Worm (Caenorhabditis elegans) whole organism, mixed stage, embryonic: ENCODE results near the gene srw-86.
A peak's percentile ranks its signal among the peaks of the same experiment; 100 is the strongest.

Experiments
- M03D4.4 ChIP-seq: sonication (generic microtip); optimal IDR thresholded peaks from 2 replicates; lab custom pipeline; 2017; ENCODE audit warnings: mild to moderate bottlenecking, missing genetic modification characterization, missing compliant biosample characterization
- bed-3 ChIP-seq: fragments of 200-800 bp; sonication (Bioruptor generic); optimal IDR thresholded peaks from 3 replicates; lab custom pipeline; 2018; ENCODE audit warnings: mild to moderate bottlenecking, missing genetic modification characterization, moderate library complexity, missing compliant biosample characterization
- blmp-1 ChIP-seq: fragments of 150-350 bp; optimal IDR thresholded peaks from 2 replicates; lab custom pipeline; 2014; ENCODE audit warnings: missing biosample characterization, missing genetic modification characterization
- ceh-39 ChIP-seq: fragments of 150-350 bp; optimal IDR thresholded peaks from 2 replicates; lab custom pipeline; 2014; ENCODE audit warnings: missing biosample characterization, missing genetic modification characterization
- ceh-83 ChIP-seq: fragments of 200-800 bp; sonication (Bioruptor generic); optimal IDR thresholded peaks from 2 replicates; lab custom pipeline; 2018; ENCODE audit warnings: mild to moderate bottlenecking, missing genetic modification characterization, missing compliant biosample characterization
- ces-1 ChIP-seq: fragments of 150-350 bp; optimal IDR thresholded peaks from 2 replicates; lab custom pipeline; 2014; ENCODE audit warnings: missing biosample characterization, missing genetic modification reagents, missing genetic modification characterization
- cnd-1 ChIP-seq: fragments of 200-800 bp; sonication (Bioruptor generic); optimal IDR thresholded peaks from 2 replicates; lab custom pipeline; 2018; ENCODE audit warnings: mild to moderate bottlenecking, missing genetic modification characterization, missing compliant biosample characterization
- drap-1 ChIP-seq: fragments of 200-800 bp; sonication (Bioruptor generic); optimal IDR thresholded peaks from 3 replicates; lab custom pipeline; 2018; ENCODE audit warnings: mild to moderate bottlenecking, missing genetic modification characterization, missing compliant biosample characterization
- elt-1 ChIP-seq: sonication (generic microtip); optimal IDR thresholded peaks from 2 replicates; lab custom pipeline; 2017; ENCODE audit warnings: missing genetic modification characterization, mild to moderate bottlenecking, missing compliant biosample characterization, antibody characterized with exemption, moderate library complexity, borderline replicate concordance; ENCODE audit not compliant: insufficient read depth
- elt-3 ChIP-seq: fragments of 150-350 bp; optimal IDR thresholded peaks from 2 replicates; lab custom pipeline; 2014; ENCODE audit warnings: missing biosample characterization, missing genetic modification characterization
- flh-1 ChIP-seq: fragments of 200-800 bp; sonication (Bioruptor generic); optimal IDR thresholded peaks from 2 replicates; lab custom pipeline; 2018; ENCODE audit warnings: mild to moderate bottlenecking, missing genetic modification characterization, moderate library complexity, missing compliant biosample characterization
- ham-2 ChIP-seq: fragments of 200-800 bp; sonication (Bioruptor generic); optimal IDR thresholded peaks from 2 replicates; lab custom pipeline; 2018; ENCODE audit warnings: mild to moderate bottlenecking, missing genetic modification characterization, missing compliant biosample characterization
- hlh-1 ChIP-seq: fragments of 150-350 bp; optimal IDR thresholded peaks from 2 replicates; lab custom pipeline; 2014; ENCODE audit warnings: missing biosample characterization, missing genetic modification reagents, missing genetic modification characterization
- lin-32 ChIP-seq: fragments of 200-800 bp; sonication (Bioruptor generic); optimal IDR thresholded peaks from 2 replicates; lab custom pipeline; 2018; ENCODE audit warnings: mild to moderate bottlenecking, missing genetic modification characterization, missing compliant biosample characterization
- lsy-2 ChIP-seq: fragments of 150-350 bp; optimal IDR thresholded peaks from 2 replicates; lab custom pipeline; 2014; ENCODE audit warnings: missing biosample characterization, missing genetic modification characterization
- mab-5 ChIP-seq: fragments of 150-350 bp; optimal IDR thresholded peaks from 2 replicates; lab custom pipeline; 2014; ENCODE audit warnings: missing biosample characterization, missing genetic modification characterization
- mep-1 ChIP-seq: fragments of 150-350 bp; optimal IDR thresholded peaks from 2 replicates; lab custom pipeline; 2017; ENCODE audit warnings: missing biosample characterization, missing genetic modification reagents, missing genetic modification characterization, inconsistent platforms
- mls-2 ChIP-seq: sonication (generic microtip); optimal IDR thresholded peaks from 2 replicates; lab custom pipeline; 2016; ENCODE audit warnings: mild to moderate bottlenecking, missing genetic modification characterization, moderate library complexity, missing compliant biosample characterization
- nhr-12 ChIP-seq: fragments of 150-350 bp; optimal IDR thresholded peaks from 2 replicates; lab custom pipeline; 2014; ENCODE audit warnings: missing biosample characterization, missing genetic modification characterization
- nhr-237 ChIP-seq: fragments of 150-350 bp; optimal IDR thresholded peaks from 2 replicates; lab custom pipeline; 2014; ENCODE audit warnings: missing biosample characterization, missing genetic modification characterization
- nhr-28 ChIP-seq: fragments of 150-350 bp; optimal IDR thresholded peaks from 2 replicates; lab custom pipeline; 2014; ENCODE audit warnings: missing biosample characterization, missing genetic modification characterization
- nhr-76 ChIP-seq: sonication (generic microtip); optimal IDR thresholded peaks from 2 replicates; lab custom pipeline; 2017; ENCODE audit warnings: missing biosample characterization, missing genetic modification characterization
- pha-4 ChIP-seq: fragments of 150-350 bp; optimal IDR thresholded peaks from 2 replicates; lab custom pipeline; 2018; ENCODE audit warnings: missing biosample characterization, missing genetic modification reagents, missing genetic modification characterization
- sem-2 ChIP-seq: fragments of 200-800 bp; sonication (Bioruptor generic); optimal IDR thresholded peaks from 2 replicates; lab custom pipeline; 2018; ENCODE audit warnings: mild to moderate bottlenecking, missing genetic modification characterization, missing compliant biosample characterization
- snpc-4 ChIP-seq: fragments of 150-350 bp; optimal IDR thresholded peaks from 2 replicates; lab custom pipeline; 2014; ENCODE audit warnings: missing biosample characterization, missing genetic modification characterization
- sptf-1 ChIP-seq: sonication (generic microtip); optimal IDR thresholded peaks from 2 replicates; lab custom pipeline; 2017; ENCODE audit warnings: mild to moderate bottlenecking, missing genetic modification characterization, moderate library complexity, missing compliant biosample characterization
- tbx-8 ChIP-seq: fragments of 200-800 bp; sonication (Bioruptor generic); optimal IDR thresholded peaks from 2 replicates; lab custom pipeline; 2018; ENCODE audit warnings: mild to moderate bottlenecking, missing genetic modification characterization, moderate library complexity, missing compliant biosample characterization
- unc-120 ChIP-seq: sonication (generic microtip); optimal IDR thresholded peaks from 2 replicates; lab custom pipeline; 2017; ENCODE audit warnings: missing genetic modification characterization, missing compliant biosample characterization; ENCODE audit not compliant: poor library complexity, severe bottlenecking
- unc-62 ChIP-seq: fragments of 150-350 bp; optimal IDR thresholded peaks from 2 replicates; lab custom pipeline; 2014; ENCODE audit warnings: missing biosample characterization, missing genetic modification reagents, missing genetic modification characterization
- zip-8 ChIP-seq: fragments of 150-350 bp; optimal IDR thresholded peaks from 2 replicates; lab custom pipeline; 2014; ENCODE audit warnings: missing biosample characterization, missing genetic modification characterization
- ztf-11 ChIP-seq: fragments of 150-350 bp; optimal IDR thresholded peaks from 2 replicates; lab custom pipeline; 2014; ENCODE audit warnings: missing biosample characterization, missing genetic modification characterization

The srw-86 gene

DNA sequence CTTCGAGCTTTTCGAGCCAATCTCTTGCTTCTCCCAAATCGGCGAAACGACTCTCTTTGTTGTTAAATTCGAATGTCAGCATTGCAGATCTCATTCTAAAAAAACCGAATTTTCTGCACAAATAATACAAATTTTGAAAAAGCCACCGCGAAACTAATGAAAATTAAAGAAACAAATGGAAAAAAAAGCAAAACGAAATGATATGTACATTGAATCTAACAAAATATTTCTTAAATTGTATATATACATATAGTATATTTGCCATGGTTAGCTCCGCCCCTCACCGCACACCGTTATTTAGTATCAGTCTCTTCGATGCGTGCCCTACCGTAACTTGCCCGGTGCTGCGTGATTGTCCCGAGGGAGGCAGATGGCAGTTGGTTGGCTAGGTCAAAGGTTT is at the start of gene srw-86:
srw-86 (minus strand) TSS at position 101 of the 400 bp plus-strand sequence.
- TF ChIP-seq unc-62 (GFP tag; lab: Kevin White, UChicago) = no peak
- TF ChIP-seq flh-1 (GFP tag; lab: Kevin White, UChicago) = no peak
- TF ChIP-seq unc-120 (tag; lab: Kevin White, UChicago) = no peak
- TF ChIP-seq elt-1 (tag; lab: Kevin White, UChicago) = no peak
- no peak for TF ChIP-seq nhr-76
- no peak for TF ChIP-seq tbx-8
- no peak for TF ChIP-seq nhr-28 (tag; lab: Kevin White, UChicago)
- TF ChIP-seq lin-32 = no peak
- TF ChIP-seq hlh-1 (tag; lab: Kevin White, UChicago) = no peak
- no peak for TF ChIP-seq lsy-2
- TF ChIP-seq elt-3 (tag; lab: Kevin White, UChicago) = no peak
- no peak for TF ChIP-seq snpc-4 (tag; lab: Kevin White, UChicago)
- TF ChIP-seq M03D4.4 (tag; lab: Kevin White, UChicago) = no peak
- no peak for TF ChIP-seq ceh-39 (tag; lab: Kevin White, UChicago)
- no peak for TF ChIP-seq sem-2 (GFP tag; lab: Kevin White, UChicago)
- no peak for TF ChIP-seq blmp-1
- TF ChIP-seq ceh-83 (GFP tag; lab: Kevin White, UChicago) = no peak
- TF ChIP-seq ham-2 (GFP tag; lab: Kevin White, UChicago) = no peak
- TF ChIP-seq bed-3 (GFP tag; lab: Kevin White, UChicago) = no peak
- no peak for TF ChIP-seq sptf-1 (tag; lab: Kevin White, UChicago)

DNA sequence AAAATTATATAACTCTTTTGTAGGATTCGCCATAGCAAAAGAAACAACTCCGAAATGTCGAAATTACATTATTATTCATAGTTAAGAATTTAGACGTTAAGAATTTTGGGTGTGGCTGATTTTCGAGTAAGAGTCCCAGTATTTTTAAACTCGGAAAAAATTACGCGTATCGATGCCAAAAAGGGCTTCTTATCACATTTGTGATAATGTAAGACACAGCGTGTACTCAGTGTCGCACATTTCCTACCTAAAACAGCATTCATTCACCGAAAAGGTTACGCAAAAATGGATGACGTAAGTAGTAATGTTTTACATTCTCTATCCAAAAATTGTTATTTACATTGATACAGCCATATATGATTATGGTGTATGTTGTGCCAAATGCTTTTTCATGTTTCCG is 49.0 kb upstream of the srw-86 start, which contains the start of gene M04C3.5:
M04C3.5 (plus strand) TSS at position 190 of the 400 bp plus-strand sequence.
- no peak for TF ChIP-seq cnd-1 (tag; lab: Kevin White, UChicago)

DNA sequence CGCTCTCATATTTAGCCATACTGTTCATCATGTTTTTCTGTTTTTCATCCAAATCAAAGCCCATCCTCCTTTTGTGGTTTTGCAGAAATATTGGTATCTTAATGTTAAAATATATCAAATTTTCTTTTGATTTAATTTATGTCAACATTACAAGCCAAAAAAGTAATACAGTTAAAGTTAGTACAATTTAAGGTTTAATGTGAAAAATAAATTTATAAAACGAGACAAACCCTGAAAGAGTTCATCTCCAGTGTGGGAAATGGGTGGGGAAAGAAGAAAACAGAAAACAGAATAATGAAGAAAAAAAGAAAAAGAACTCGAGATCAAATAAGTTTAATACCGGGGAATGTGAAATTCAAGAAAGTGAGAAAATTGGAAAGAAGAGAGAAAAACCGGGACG is 48.3 kb upstream of the srw-86 start, which contains the start of gene M04C3.2:
M04C3.2 (minus strand) TSS at position 101 of the 400 bp plus-strand sequence.
- TF ChIP-seq sem-2 (GFP tag; lab: Kevin White, UChicago) (no peak), lin-32 (no peak), ceh-39 (tag; lab: Kevin White, UChicago) (no peak), mls-2 (tag; lab: Kevin White, UChicago) (no peak), nhr-28 (tag; lab: Kevin White, UChicago) (no peak)

DNA sequence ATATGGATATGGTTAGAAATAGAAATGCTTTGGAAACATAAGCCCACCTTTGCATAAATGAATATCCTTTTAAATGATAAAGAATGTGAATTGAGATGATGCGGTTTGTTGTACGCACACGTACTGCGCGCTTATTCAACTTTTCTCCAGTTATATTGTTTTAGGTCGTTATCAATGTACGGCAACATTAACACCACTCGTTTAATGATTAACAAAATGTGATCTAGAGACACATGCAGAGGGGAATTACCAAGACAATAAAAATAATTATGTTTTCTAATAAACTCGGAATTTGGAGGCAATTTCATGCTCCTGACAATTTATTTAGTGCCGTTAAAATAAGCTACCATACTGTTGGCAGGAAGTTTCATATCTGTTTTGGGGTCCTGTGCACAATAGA is 44.9 kb upstream of the srw-86 start, which contains the start of gene M04C3.1:
M04C3.1 (minus strand) TSS at position 164 of the 400 bp plus-strand sequence.
- TF ChIP-seq sem-2 (GFP tag; lab: Kevin White, UChicago) (no peak), sptf-1 (tag; lab: Kevin White, UChicago) (no peak), blmp-1 (no peak), mab-5 (tag; lab: Kevin White, UChicago) (no peak), unc-62 (GFP tag; lab: Kevin White, UChicago) (no peak), M03D4.4 (tag; lab: Kevin White, UChicago) (no peak), ceh-83 (GFP tag; lab: Kevin White, UChicago) (no peak), unc-120 (tag; lab: Kevin White, UChicago) (no peak), mls-2 (tag; lab: Kevin White, UChicago) (no peak), nhr-28 (tag; lab: Kevin White, UChicago) (no peak), pha-4 (tag; lab: Kevin White, UChicago) (no peak)

DNA sequence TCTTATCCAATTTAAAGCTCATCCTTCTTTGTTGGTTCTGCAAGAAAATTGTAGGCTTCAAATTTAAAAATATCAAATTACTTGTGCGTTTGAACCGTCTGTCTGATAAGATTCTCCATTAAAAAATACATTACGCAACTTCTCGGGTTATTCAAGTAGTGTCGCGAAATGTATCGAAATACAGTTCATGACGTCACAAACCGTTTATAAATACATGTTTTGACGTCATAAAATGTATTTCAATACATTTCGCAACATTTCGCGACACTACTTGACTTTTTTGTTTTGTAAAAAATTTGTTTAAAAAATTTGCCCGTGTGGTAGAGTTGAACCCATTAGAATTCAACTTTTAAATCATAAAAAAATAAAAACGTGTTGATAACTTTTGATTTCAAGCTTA is 43.1 kb upstream of the srw-86 start:
- TF ChIP-seq zip-8 (tag; lab: Kevin White, UChicago) (peak; percentile 76), nhr-76 (no peak), bed-3 (GFP tag; lab: Kevin White, UChicago) (no peak), nhr-237 (tag; lab: Kevin White, UChicago) (no peak)

DNA sequence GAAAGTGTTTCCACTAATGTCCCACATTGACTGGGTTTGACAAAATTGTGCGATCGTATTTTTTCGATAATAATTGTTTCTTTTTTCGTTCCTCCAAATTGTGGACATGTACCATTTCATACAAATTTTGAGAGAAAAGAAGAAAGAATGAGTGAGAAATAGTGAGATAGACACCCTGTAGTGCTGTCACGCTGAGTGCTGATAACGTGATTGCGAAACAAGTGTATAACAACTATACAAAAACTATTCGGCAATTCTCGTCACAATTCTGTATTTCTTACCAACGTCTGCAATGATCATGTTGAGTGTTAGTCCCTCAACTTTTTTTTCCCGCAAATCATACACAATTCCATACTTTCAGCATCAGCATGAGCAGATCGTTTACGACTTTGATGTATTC is 35.8 kb upstream of the srw-86 start, which contains the start of gene C25F9.14:
C25F9.14 (plus strand) TSS at position 178 of the 400 bp plus-strand sequence.
- TF ChIP-seq mep-1 = no peak
- TF ChIP-seq nhr-12 (tag; lab: Kevin White, UChicago) = no peak
- no peak for TF ChIP-seq M03D4.4 (tag; lab: Kevin White, UChicago)
- no peak for TF ChIP-seq sem-2 (GFP tag; lab: Kevin White, UChicago)
- no peak for TF ChIP-seq cnd-1 (tag; lab: Kevin White, UChicago)
- TF ChIP-seq ztf-11 (tag; lab: Kevin White, UChicago) = no peak
- no peak for TF ChIP-seq nhr-237 (tag; lab: Kevin White, UChicago)
- TF ChIP-seq hlh-1 (tag; lab: Kevin White, UChicago) = no peak
- TF ChIP-seq nhr-28 (tag; lab: Kevin White, UChicago) = no peak
- TF ChIP-seq mls-2 (tag; lab: Kevin White, UChicago) = no peak
- TF ChIP-seq ceh-83 (GFP tag; lab: Kevin White, UChicago) = no peak
- no peak for TF ChIP-seq elt-1 (tag; lab: Kevin White, UChicago)
- no peak for TF ChIP-seq drap-1 (GFP tag; lab: Kevin White, UChicago)
- no peak for TF ChIP-seq ces-1 (GFP tag; lab: Kevin White, UChicago)
- TF ChIP-seq blmp-1 = no peak
- no peak for TF ChIP-seq lin-32
- no peak for TF ChIP-seq unc-120 (tag; lab: Kevin White, UChicago)
- TF ChIP-seq, all 35 proteins: peak for 0
